Worm (Caenorhabditis elegans) whole organism, early embryonic: ENCODE results near the gene nrde-4.

Experiments used
- ama-1 ChIP-seq: fragments of 150-350 bp; optimal IDR thresholded peaks from 2 replicates; lab custom pipeline; 2014
- sea-1 ChIP-seq: fragments of 200-800 bp; sonication (Bioruptor generic); conservative IDR thresholded peaks from 2 replicates; pipeline ENCODE4 v1.3.6; 2022; ENCODE audit warnings: missing genetic modification characterization, missing compliant biosample characterization
- tbx-11 ChIP-seq: fragments of 200-800 bp; sonication (Bioruptor generic); IDR thresholded peaks from 2 replicates; pipeline ENCODE4 v1.3.6; 2022; ENCODE audit warnings: missing genetic modification characterization, missing compliant biosample characterization

DNA sequence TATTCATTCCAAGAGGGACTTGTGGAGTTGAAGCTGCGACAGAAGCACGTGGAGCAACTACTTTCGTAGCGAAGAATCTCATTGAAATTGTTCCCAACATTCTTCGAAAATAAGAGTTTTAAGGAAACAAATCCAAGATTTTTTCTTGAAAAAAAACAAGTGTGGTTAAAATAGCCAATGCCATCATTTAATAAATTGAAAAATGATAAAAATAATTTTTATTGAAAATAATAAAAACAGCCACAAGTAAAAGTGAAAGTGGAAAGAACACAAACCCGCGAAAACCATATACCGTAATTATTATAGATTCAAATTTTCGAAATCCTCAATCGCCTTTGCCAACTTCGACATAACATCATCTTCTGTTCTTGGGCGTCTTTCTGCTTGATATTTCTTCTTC lies 7.9 kb downstream of the nrde-4 start, which contains the start of gene hmg-5:
- no peak for TF ChIP-seq sea-1 (GFP tag; lab: Robert Waterston, UW)
- no peak for TF ChIP-seq tbx-11 (GFP tag; lab: Robert Waterston, UW)
- TF ChIP-seq ama-1: no peak
